Fruit fly (Drosophila melanogaster) Kc167 (cell line): ENCODE measurements around the gene CG31883.

Experiments
- Myc ChIP-seq: fragments of >200 bp; optimal IDR thresholded peaks from 2 replicates; lab custom pipeline; 2017; ENCODE audit warnings: missing external identifiers
- h ChIP-seq: fragments of >200 bp; optimal IDR thresholded peaks from 3 replicates; lab custom pipeline; 2018; ENCODE audit warnings: missing external identifiers
- insv ChIP-seq: fragments of >200 bp; optimal IDR thresholded peaks from 3 replicates; lab custom pipeline; 2018; ENCODE audit warnings: missing external identifiers
- psq ChIP-seq: fragments of >200 bp; optimal IDR thresholded peaks from 2 replicates; lab custom pipeline; 2017; ENCODE audit warnings: missing external identifiers
- ttk ChIP-seq: sonication (Bioruptor generic); optimal IDR thresholded peaks from 2 replicates; lab custom pipeline; 2017; ENCODE audit warnings: missing external identifiers

DNA sequence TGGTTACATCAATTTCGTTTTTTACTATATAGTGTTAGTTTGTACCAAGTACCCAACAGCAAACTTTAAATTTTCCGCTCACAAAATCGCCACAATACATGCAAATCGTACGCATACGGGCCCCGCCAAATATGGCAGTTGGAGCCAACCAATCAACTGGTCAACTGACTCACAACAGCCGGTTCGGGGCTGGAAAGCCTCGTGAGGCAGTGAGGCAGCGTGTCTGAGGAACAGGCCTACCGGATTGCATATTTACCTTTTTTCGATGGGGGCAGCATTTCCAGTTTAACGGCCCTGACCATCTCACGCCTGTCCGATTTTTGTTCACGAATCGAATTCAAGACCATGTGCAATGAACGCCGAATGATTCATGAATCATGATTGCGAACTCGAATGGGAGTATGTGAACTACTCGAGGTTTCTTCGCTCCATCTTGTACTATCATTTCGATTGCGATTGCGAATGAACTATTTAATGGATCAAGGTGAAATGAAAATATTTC is 21.7 kb upstream of the CG31883 start:
- TF ChIP-seq ttk (lab: Kevin White, UChicago) = no peak
- TF ChIP-seq insv (lab: Kevin White, UChicago) = no peak
- no peak for TF ChIP-seq psq
- TF ChIP-seq h (lab: Kevin White, UChicago) = no peak
- TF ChIP-seq Myc (lab: Kevin White, UChicago) = no peak
